Worm (Caenorhabditis elegans) whole organism, young adult: ENCODE measurements around the gene T22B3.3.

Experiments used
- B0336.3 ChIP-seq: fragments of 200-800 bp; sonication (Bioruptor generic); IDR thresholded peaks from 2 replicates; pipeline ENCODE4 v1.3.6; 2022; ENCODE audit warnings: missing genetic modification characterization, missing compliant biosample characterization
- C06A6.2 ChIP-seq: fragments of 200-800 bp; sonication (Bioruptor generic); conservative IDR thresholded peaks from 2 replicates; pipeline ENCODE4 v1.3.6; 2022; ENCODE audit warnings: missing genetic modification characterization, missing compliant biosample characterization
- C17E4.6 ChIP-seq: fragments of 200-800 bp; sonication (Bioruptor generic); IDR thresholded peaks from 2 replicates; pipeline ENCODE4 v1.3.6; 2022; ENCODE audit warnings: missing genetic modification reagents, missing genetic modification characterization, missing compliant biosample characterization
- D2030.7 ChIP-seq: fragments of 200-800 bp; sonication (Bioruptor generic); IDR thresholded peaks from 2 replicates; pipeline ENCODE4 v1.3.6; 2022; ENCODE audit warnings: missing genetic modification reagents, missing genetic modification characterization, missing compliant biosample characterization
- F22D6.2 ChIP-seq: sonication (generic microtip); optimal IDR thresholded peaks from 2 replicates; lab custom pipeline; 2016; ENCODE audit warnings: mild to moderate bottlenecking, missing genetic modification characterization, missing compliant biosample characterization
- F33H1.4 ChIP-seq: fragments of 200-800 bp; sonication (Bioruptor generic); IDR thresholded peaks from 2 replicates; pipeline ENCODE4 v1.3.6; 2022; ENCODE audit warnings: missing genetic modification reagents, missing genetic modification characterization, missing compliant biosample characterization
- F37B4.10 ChIP-seq: fragments of 200-800 bp; sonication (Bioruptor generic); IDR thresholded peaks from 2 replicates; pipeline ENCODE4 v1.3.6; 2022; ENCODE audit warnings: missing genetic modification characterization, missing compliant biosample characterization
- F57A8.1 ChIP-seq: fragments of 200-800 bp; sonication (Bioruptor generic); optimal IDR thresholded peaks from 2 replicates; lab custom pipeline; 2018; ENCODE audit warnings: mild to moderate bottlenecking, missing genetic modification characterization, moderate library complexity, missing compliant biosample characterization
- F57C9.4 ChIP-seq: sonication (generic microtip); optimal IDR thresholded peaks from 2 replicates; lab custom pipeline; 2017; ENCODE audit warnings: mild to moderate bottlenecking, missing genetic modification characterization, missing compliant biosample characterization
- T07F8.4 ChIP-seq: sonication (generic microtip); optimal IDR thresholded peaks from 2 replicates; lab custom pipeline; 2016; ENCODE audit warnings: mild to moderate bottlenecking, missing genetic modification characterization, moderate library complexity, missing compliant biosample characterization
- Y53G8AR.9 ChIP-seq: fragments of 200-800 bp; sonication (Bioruptor generic); conservative IDR thresholded peaks from 2 replicates; pipeline ENCODE4 v1.3.6; 2022; ENCODE audit warnings: missing genetic modification reagents, missing genetic modification characterization, missing compliant biosample characterization
- akir-1 ChIP-seq: fragments of 200-800 bp; sonication (Bioruptor generic); optimal IDR thresholded peaks from 2 replicates; lab custom pipeline; 2018; ENCODE audit warnings: mild to moderate bottlenecking, missing genetic modification characterization, moderate library complexity, missing compliant biosample characterization
- attf-3 ChIP-seq: fragments of 200-800 bp; sonication (Bioruptor generic); conservative IDR thresholded peaks from 2 replicates; pipeline ENCODE4 v1.3.6; 2022; ENCODE audit warnings: missing genetic modification reagents, missing genetic modification characterization, missing compliant biosample characterization
- ceh-100 ChIP-seq: fragments of 200-800 bp; sonication (Bioruptor generic); IDR thresholded peaks from 2 replicates; pipeline ENCODE4 v1.3.6; 2022; ENCODE audit warnings: missing genetic modification reagents, missing genetic modification characterization, missing compliant biosample characterization
- ceh-40 ChIP-seq: fragments of 200-800 bp; sonication (Bioruptor generic); IDR thresholded peaks from 2 replicates; pipeline ENCODE4 v1.3.6; 2022; ENCODE audit warnings: missing genetic modification characterization, missing compliant biosample characterization
- ceh-58 ChIP-seq: fragments of 200-800 bp; sonication (Bioruptor generic); IDR thresholded peaks from 2 replicates; pipeline ENCODE4 v1.3.6; 2022; ENCODE audit warnings: missing genetic modification characterization, missing compliant biosample characterization
- ekl-4 ChIP-seq: fragments of 200-800 bp; sonication (Bioruptor generic); IDR thresholded peaks from 2 replicates; pipeline ENCODE4 v1.3.6; 2022; ENCODE audit warnings: missing genetic modification reagents, missing genetic modification characterization, missing compliant biosample characterization
- hlh-26 ChIP-seq: fragments of 200-800 bp; sonication (Bioruptor generic); conservative IDR thresholded peaks from 2 replicates; pipeline ENCODE4 v1.3.6; 2022; ENCODE audit warnings: missing genetic modification reagents, missing genetic modification characterization, missing compliant biosample characterization
- hmg-1.2 ChIP-seq: fragments of 200-800 bp; sonication (Bioruptor generic); IDR thresholded peaks from 2 replicates; pipeline ENCODE4 v1.3.6; 2022; ENCODE audit warnings: missing genetic modification reagents, missing genetic modification characterization, missing compliant biosample characterization
- hsf-1 ChIP-seq: fragments of 200-800 bp; sonication (Bioruptor generic); IDR thresholded peaks from 2 replicates; pipeline ENCODE4 v1.3.6; 2022; ENCODE audit warnings: missing genetic modification reagents, missing genetic modification characterization, missing compliant biosample characterization
- lin-26 ChIP-seq: fragments of 200-800 bp; sonication (Bioruptor generic); IDR thresholded peaks from 2 replicates; pipeline ENCODE4 v1.3.6; 2022; ENCODE audit warnings: missing genetic modification reagents, missing genetic modification characterization, missing compliant biosample characterization
- lin-40 ChIP-seq: sonication (generic microtip); optimal IDR thresholded peaks from 2 replicates; lab custom pipeline; 2016; ENCODE audit warnings: missing genetic modification characterization, mild to moderate bottlenecking, missing compliant biosample characterization, missing genotype, missing genetic modification reagents
- lin-54 ChIP-seq: fragments of 200-800 bp; sonication (Bioruptor generic); optimal IDR thresholded peaks from 2 replicates; lab custom pipeline; 2018; ENCODE audit warnings: mild to moderate bottlenecking, missing genetic modification characterization, missing compliant biosample characterization
- lir-1 ChIP-seq: fragments of 200-800 bp; sonication (Bioruptor generic); conservative IDR thresholded peaks from 2 replicates; pipeline ENCODE4 v1.3.6; 2022; ENCODE audit warnings: missing genetic modification reagents, missing genetic modification characterization, missing compliant biosample characterization
- mcd-1 ChIP-seq: fragments of 200-800 bp; sonication (Bioruptor generic); IDR thresholded peaks from 2 replicates; pipeline ENCODE4 v1.3.6; 2022; ENCODE audit warnings: missing genetic modification reagents, missing genetic modification characterization, missing compliant biosample characterization
- mxl-1 ChIP-seq: sonication (generic microtip); optimal IDR thresholded peaks from 2 replicates; lab custom pipeline; 2016; ENCODE audit warnings: missing genetic modification characterization, missing compliant biosample characterization
- nfya-2 ChIP-seq: fragments of 200-800 bp; sonication (Bioruptor generic); IDR thresholded peaks from 2 replicates; pipeline ENCODE4 v1.3.6; 2022; ENCODE audit warnings: missing genetic modification reagents, missing genetic modification characterization, missing compliant biosample characterization
- nhr-179 ChIP-seq: sonication (generic microtip); optimal IDR thresholded peaks from 2 replicates; lab custom pipeline; 2016; ENCODE audit warnings: mild to moderate bottlenecking, missing genetic modification characterization, missing compliant biosample characterization
- nhr-80 ChIP-seq: sonication (generic microtip); optimal IDR thresholded peaks from 2 replicates; lab custom pipeline; 2016; ENCODE audit warnings: missing genetic modification characterization, missing compliant biosample characterization
- rcor-1 ChIP-seq: fragments of 200-800 bp; sonication (Bioruptor generic); IDR thresholded peaks from 2 replicates; pipeline ENCODE4 v1.3.6; 2022; ENCODE audit warnings: missing genetic modification reagents, missing genetic modification characterization, missing compliant biosample characterization
- snpc-4 ChIP-seq, 5 experiments: fragments of 150-350 bp in 1 of 5; sonication (generic microtip) in 4 of 5; optimal IDR thresholded peaks; 2 replicates each; lab custom pipeline; 2014 to 2018; ENCODE audit warnings: missing genetic modification characterization in 5 of 5, missing biosample characterization in 3 of 5, antibody characterized with exemption in 2 of 5, mild to moderate bottlenecking in 2 of 5, missing compliant biosample characterization in 2 of 5, missing genotype in 2 of 5, moderate library complexity in 2 of 5, missing genetic modification reagents in 1 of 5
- somi-1 ChIP-seq: fragments of 200-800 bp; sonication (Bioruptor generic); optimal IDR thresholded peaks from 2 replicates; lab custom pipeline; 2018; ENCODE audit warnings: mild to moderate bottlenecking, missing genetic modification characterization, missing compliant biosample characterization
- sptf-2 ChIP-seq: fragments of 200-800 bp; sonication (Bioruptor generic); optimal IDR thresholded peaks from 2 replicates; lab custom pipeline; 2018; ENCODE audit warnings: mild to moderate bottlenecking, missing genetic modification characterization, missing compliant biosample characterization
- unc-130 ChIP-seq: sonication (generic microtip); optimal IDR thresholded peaks from 2 replicates; lab custom pipeline; 2016; ENCODE audit warnings: missing genetic modification reagents, missing genetic modification characterization, missing compliant biosample characterization
- zim-3 ChIP-seq: sonication (generic microtip); optimal IDR thresholded peaks from 2 replicates; lab custom pipeline; 2017; ENCODE audit warnings: mild to moderate bottlenecking, missing genetic modification characterization, moderate library complexity, missing compliant biosample characterization
- ztf-18 ChIP-seq: sonication (generic microtip); optimal IDR thresholded peaks from 2 replicates; lab custom pipeline; 2016; ENCODE audit warnings: missing genotype, mild to moderate bottlenecking, missing genetic modification characterization, missing compliant biosample characterization
- ztf-26 ChIP-seq: sonication (generic microtip); optimal IDR thresholded peaks from 2 replicates; lab custom pipeline; 2017; ENCODE audit warnings: missing genetic modification characterization, missing compliant biosample characterization

T22B3.3 gene

DNA sequence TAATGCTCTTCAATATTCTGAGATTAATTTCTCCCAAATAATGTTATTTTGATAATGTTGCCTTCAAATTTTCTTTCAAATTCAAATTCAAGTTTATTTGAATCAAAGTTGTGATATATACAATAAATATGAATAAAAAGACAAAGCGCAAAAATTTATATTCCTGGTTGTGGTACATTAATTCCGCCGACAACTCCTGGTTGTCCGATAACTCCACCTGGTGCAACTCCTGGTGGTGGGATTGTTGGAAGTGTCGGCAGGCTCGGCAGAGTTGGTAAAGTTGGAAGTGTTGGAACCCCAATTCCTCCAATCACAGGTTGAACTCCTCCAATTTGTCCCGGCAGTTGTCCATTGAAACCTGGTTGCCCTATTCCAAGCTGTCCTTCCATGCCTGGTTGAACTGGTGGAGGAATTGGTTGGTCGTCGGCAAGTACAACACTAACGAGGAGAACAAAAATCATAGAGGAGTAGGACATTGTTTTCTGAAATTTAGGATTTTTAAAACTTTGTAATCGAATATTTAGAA, 34.6 kb upstream of the T22B3.3 start, which contains the start of gene K01A6.7 (continued):
- no peak for TF ChIP-seq C06A6.2 (GFP tag; lab: Robert Waterston, UW)
- TF ChIP-seq nfya-2: no peak
- no peak for TF ChIP-seq Y53G8AR.9 (GFP tag; lab: Robert Waterston, UW)
- no peak for TF ChIP-seq F57A8.1 (GFP tag; lab: Kevin White, UChicago)

- TF ChIP-seq lin-54 (GFP tag; lab: Kevin White, UChicago) (no peak), lir-1 (GFP tag; lab: Robert Waterston, UW) (no peak), ztf-18 (tag; lab: Kevin White, UChicago) (no peak), F33H1.4 (GFP tag; lab: Robert Waterston, UW) (no peak), nhr-179 (tag; lab: Kevin White, UChicago) (no peak), hsf-1 (GFP tag; lab: Robert Waterston, UW) (no peak), snpc-4 (GFP tag; optimal IDR thresholded peaks at IDR 0.05; lab: Kevin White, UChicago) (no peak), snpc-4 (tag; optimal IDR thresholded peaks at IDR 0.05; lab: Kevin White, UChicago) (no peak), sptf-2 (GFP tag; lab: Kevin White, UChicago) (no peak), ceh-100 (GFP tag; lab: Robert Waterston, UW) (no peak), attf-3 (GFP tag; lab: Robert Waterston, UW) (no peak), zim-3 (no peak)
Measured at ce11 chrIV:11737269-11737668, 33.7 kb upstream of the T22B3.3 start, which contains the start of gene K01A6.8. Gene K01A6.8 (minus strand): TSS chrIV:11737369.

ce11 chrIV:11735025-11735424, 31.4 kb upstream of the T22B3.3 start, which contains the start of gene K01A6.6:
Gene K01A6.6 (plus strand): TSS chrIV:11735325.
- TF ChIP-seq nfya-2 (no peak), F37B4.10 (no peak)

- TF ChIP-seq F22D6.2 (tag; lab: Kevin White, UChicago) (no peak), unc-130 (GFP tag; lab: Kevin White, UChicago) (no peak), lin-26 (GFP tag; lab: Robert Waterston, UW) (no peak), ceh-58 (GFP tag; lab: Robert Waterston, UW) (no peak), hlh-26 (no peak), rcor-1 (GFP tag; lab: Robert Waterston, UW) (no peak), F57C9.4 (no peak), D2030.7 (no peak), ekl-4 (GFP tag; lab: Robert Waterston, UW) (no peak), C17E4.6 (GFP tag; lab: Robert Waterston, UW) (no peak), mcd-1 (GFP tag; lab: Robert Waterston, UW) (no peak)
Measured at ce11 chrIV:11723255-11723654, 19.7 kb upstream of the T22B3.3 start.

ce11 chrIV:11721878-11722277, 18.3 kb upstream of the T22B3.3 start:
- TF ChIP-seq mxl-1 (no peak), nhr-80 (tag; lab: Kevin White, UChicago) (peak; percentile 54), ceh-40 (GFP tag; lab: Robert Waterston, UW) (no peak)

DNA sequence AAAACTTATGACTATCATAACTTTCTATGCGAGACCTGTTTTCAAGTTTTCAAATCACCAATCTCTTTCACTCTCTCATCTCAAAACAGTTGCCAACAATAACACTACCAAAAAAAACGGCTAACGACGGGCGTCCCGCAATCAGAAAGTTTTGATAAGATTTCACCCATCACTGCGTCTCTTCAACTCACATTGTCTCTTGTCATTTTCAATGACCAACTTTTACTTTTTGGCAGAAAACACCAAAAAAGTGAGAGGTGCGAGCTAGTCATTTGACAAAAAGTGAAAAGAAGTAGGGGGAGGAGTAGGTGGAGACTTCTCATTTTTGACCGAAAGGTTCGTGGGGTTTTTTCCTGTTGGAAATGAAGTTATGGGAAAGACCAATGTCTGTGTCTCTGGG, 15.1 kb upstream of the T22B3.3 start:
- TF ChIP-seq unc-130 (GFP tag; lab: Kevin White, UChicago): no peak
- peak; percentile 49; the same call in 1 of the 2 replicates for TF ChIP-seq hmg-1.2 (GFP tag; lab: Robert Waterston, UW)
- peak; percentile 38 for TF ChIP-seq ztf-26 (tag; lab: Kevin White, UChicago)
- no peak for TF ChIP-seq akir-1 (GFP tag; lab: Kevin White, UChicago)
- no peak for TF ChIP-seq lin-40 (tag; lab: Kevin White, UChicago)
- no peak for TF ChIP-seq T07F8.4 (tag; lab: Kevin White, UChicago)
- TF ChIP-seq somi-1 (GFP tag; lab: Kevin White, UChicago): peak; percentile 37
- no peak for TF ChIP-seq B0336.3 (GFP tag; lab: Robert Waterston, UW)
